Fruit fly (Drosophila melanogaster) whole organism, embryonic: ENCODE measurements around the gene CG43447.

Experiments used
- ATbp ChIP-seq: fragments of 200-800 bp; sonication (Bioruptor generic); optimal IDR thresholded peaks from 2 replicates; lab custom pipeline; 2017; ENCODE audit warnings: missing biosample characterization, mild to moderate bottlenecking, missing genetic modification characterization, missing genetic modification reagents
- Bgb ChIP-seq: fragments of 200-800 bp; sonication (Bioruptor generic); IDR thresholded peaks from 2 replicates; pipeline ENCODE4 v1.3.6; 2022; ENCODE audit warnings: missing biosample characterization, missing genetic modification characterization; ENCODE audit not compliant: partially characterized antibody
- CG10267 ChIP-seq: fragments of 200-800 bp; sonication (Bioruptor generic); optimal IDR thresholded peaks from 2 replicates; lab custom pipeline; 2018; ENCODE audit warnings: missing biosample characterization, mild to moderate bottlenecking, missing genetic modification characterization, moderate library complexity
- CG10321 ChIP-seq: fragments of 200-800 bp; sonication (Bioruptor generic); IDR thresholded peaks from 2 replicates; pipeline ENCODE4 v1.3.6; 2022; ENCODE audit warnings: missing biosample characterization, missing genetic modification characterization
- CG10462 ChIP-seq: fragments of 200-800 bp; sonication (Bioruptor generic); optimal IDR thresholded peaks from 2 replicates; lab custom pipeline; 2016; ENCODE audit warnings: missing biosample characterization, missing genetic modification characterization
- CG10565 ChIP-seq: fragments of 200-800 bp; sonication (Bioruptor generic); optimal IDR thresholded peaks from 3 replicates; lab custom pipeline; 2016; ENCODE audit warnings: missing biosample characterization, mild to moderate bottlenecking, missing genetic modification characterization
- CG11247 ChIP-seq: fragments of 200-800 bp; sonication (Bioruptor generic); IDR thresholded peaks from 2 replicates; pipeline ENCODE4 v1.3.6; 2022; ENCODE audit warnings: missing biosample characterization, missing genetic modification characterization
- CG14441 ChIP-seq: fragments of 200-800 bp; sonication (Bioruptor generic); IDR thresholded peaks from 2 replicates; pipeline ENCODE4 v1.3.6; 2022; ENCODE audit warnings: missing biosample characterization, missing genetic modification characterization
- CG15011 ChIP-seq: fragments of 200-800 bp; sonication (Bioruptor generic); optimal IDR thresholded peaks from 3 replicates; lab custom pipeline; 2018; ENCODE audit warnings: missing biosample characterization, mild to moderate bottlenecking, missing genetic modification characterization
- CG1647 ChIP-seq: fragments of 200-800 bp; sonication (Bioruptor generic); optimal IDR thresholded peaks from 3 replicates; lab custom pipeline; 2016; ENCODE audit warnings: missing biosample characterization, missing genetic modification characterization
- CG16863 ChIP-seq: fragments of 200-800 bp; sonication (Bioruptor generic); optimal IDR thresholded peaks from 3 replicates; lab custom pipeline; 2016; ENCODE audit warnings: missing biosample characterization, missing genetic modification characterization
- CG18262 ChIP-seq: fragments of 200-800 bp; optimal IDR thresholded peaks from 3 replicates; lab custom pipeline; 2019; ENCODE audit warnings: missing biosample characterization, mild to moderate bottlenecking, missing genetic modification characterization, moderate library complexity
- CG34422 ChIP-seq: fragments of 200-800 bp; sonication (Bioruptor generic); IDR thresholded peaks from 3 replicates; pipeline ENCODE4 v1.3.6; 2022; ENCODE audit warnings: missing biosample characterization, missing genetic modification characterization
- CG5245 ChIP-seq: fragments of 200-800 bp; sonication (Bioruptor generic); optimal IDR thresholded peaks from 3 replicates; lab custom pipeline; 2016; ENCODE audit warnings: missing biosample characterization, missing genetic modification characterization
- CG7357 ChIP-seq: fragments of 200-800 bp; sonication (Bioruptor generic); IDR thresholded peaks from 3 replicates; pipeline ENCODE4 v1.3.6; 2022; ENCODE audit warnings: missing biosample characterization, missing genetic modification characterization
- CG7987 ChIP-seq: fragments of 200-800 bp; sonication (Bioruptor generic); optimal IDR thresholded peaks from 2 replicates; lab custom pipeline; 2018; ENCODE audit warnings: missing biosample characterization, mild to moderate bottlenecking, missing genetic modification characterization, moderate library complexity
- CG8281 ChIP-seq: fragments of 200-800 bp; sonication (Bioruptor generic); optimal IDR thresholded peaks from 2 replicates; lab custom pipeline; 2018; ENCODE audit warnings: missing biosample characterization, mild to moderate bottlenecking, missing genetic modification characterization, moderate library complexity
- CG8765 ChIP-seq: fragments of 200-800 bp; sonication (Bioruptor generic); IDR thresholded peaks from 2 replicates; pipeline ENCODE4 v1.3.6; 2022; ENCODE audit warnings: missing biosample characterization, missing genetic modification characterization
- Chrac-16 ChIP-seq: fragments of 200-800 bp; sonication (Bioruptor generic); optimal IDR thresholded peaks from 3 replicates; lab custom pipeline; 2016; ENCODE audit warnings: missing biosample characterization, missing genetic modification characterization
- CoRest ChIP-seq: fragments of 200-800 bp; sonication (Bioruptor generic); optimal IDR thresholded peaks from 3 replicates; lab custom pipeline; 2018; ENCODE audit warnings: missing biosample characterization, mild to moderate bottlenecking, missing genetic modification characterization, moderate library complexity
- Dp ChIP-seq: fragments of 200-800 bp; sonication (Bioruptor generic); optimal IDR thresholded peaks from 2 replicates; lab custom pipeline; 2018; ENCODE audit warnings: missing biosample characterization, mild to moderate bottlenecking, missing genetic modification characterization, moderate library complexity
- Eip74EF ChIP-seq, 2 experiments: fragments of 200-800 bp in 1 of 2; fragments of >200 bp in 1 of 2; sonication (Bioruptor generic) in 1 of 2; optimal IDR thresholded peaks; 2 replicates each; lab custom pipeline; 2017 to 2019; ENCODE audit warnings: missing biosample characterization in 2 of 2, missing genetic modification characterization in 2 of 2, mild to moderate bottlenecking in 1 of 2, moderate library complexity in 1 of 2
- Fer2 ChIP-seq: fragments of 200-800 bp; sonication (Bioruptor generic); optimal IDR thresholded peaks from 2 replicates; lab custom pipeline; 2018; ENCODE audit warnings: missing biosample characterization, mild to moderate bottlenecking, missing genetic modification characterization, moderate library complexity
- HLHmδ ChIP-seq: fragments of 200-800 bp; sonication (Bioruptor generic); optimal IDR thresholded peaks from 2 replicates; lab custom pipeline; 2018; ENCODE audit warnings: missing biosample characterization, mild to moderate bottlenecking, missing genetic modification characterization, moderate library complexity
- Lpt ChIP-seq: fragments of >200 bp; optimal IDR thresholded peaks from 2 replicates; lab custom pipeline; 2018; ENCODE audit warnings: missing biosample characterization, missing genetic modification characterization
- MESR4 ChIP-seq: fragments of 200-800 bp; sonication (Bioruptor generic); optimal IDR thresholded peaks from 2 replicates; lab custom pipeline; 2018; ENCODE audit warnings: missing biosample characterization, mild to moderate bottlenecking, missing genetic modification characterization, moderate library complexity
- Optix ChIP-seq: fragments of 200-800 bp; sonication (Bioruptor generic); IDR thresholded peaks from 3 replicates; pipeline ENCODE4 v1.3.6; 2022; ENCODE audit warnings: missing biosample characterization, missing genetic modification characterization
- Poxn ChIP-seq: fragments of 200-800 bp; sonication (Bioruptor generic); IDR thresholded peaks from 2 replicates; pipeline ENCODE4 v1.3.6; 2022; ENCODE audit warnings: missing biosample characterization, missing genetic modification characterization
- Rfx ChIP-seq: fragments of 200-800 bp; sonication (Bioruptor generic); IDR thresholded peaks from 2 replicates; pipeline ENCODE4 v1.3.6; 2022; ENCODE audit warnings: missing biosample characterization, missing genetic modification characterization
- Sin3A ChIP-seq: fragments of >200 bp; optimal IDR thresholded peaks from 2 replicates; lab custom pipeline; 2018
- TFAM ChIP-seq: fragments of 200-800 bp; sonication (Bioruptor generic); optimal IDR thresholded peaks from 2 replicates; lab custom pipeline; 2017; ENCODE audit warnings: missing biosample characterization, missing genetic modification characterization, inconsistent platforms
- Usf ChIP-seq: fragments of 200-800 bp; sonication (Bioruptor generic); optimal IDR thresholded peaks from 2 replicates; lab custom pipeline; 2017; ENCODE audit warnings: missing genotype, missing biosample characterization, missing genetic modification characterization
- ab ChIP-seq: fragments of 200-800 bp; sonication (Bioruptor generic); optimal IDR thresholded peaks from 2 replicates; lab custom pipeline; 2016; ENCODE audit warnings: missing biosample characterization, missing genetic modification characterization
- ac ChIP-seq: fragments of 200-800 bp; sonication (Bioruptor generic); optimal IDR thresholded peaks from 3 replicates; lab custom pipeline; 2017; ENCODE audit warnings: missing biosample characterization, mild to moderate bottlenecking, missing genetic modification characterization
- ato ChIP-seq: fragments of 200-800 bp; sonication (Bioruptor generic); IDR thresholded peaks from 2 replicates; pipeline ENCODE4 v1.3.6; 2022; ENCODE audit warnings: missing biosample characterization, missing genetic modification characterization; ENCODE audit not compliant: partially characterized antibody
- corto ChIP-seq: fragments of 200-800 bp; sonication (Bioruptor generic); optimal IDR thresholded peaks from 2 replicates; lab custom pipeline; 2016; ENCODE audit warnings: missing biosample characterization, mild to moderate bottlenecking, missing genetic modification characterization, moderate library complexity
- disco-r ChIP-seq: fragments of 200-800 bp; sonication (Bioruptor generic); optimal IDR thresholded peaks from 2 replicates; lab custom pipeline; 2016; ENCODE audit warnings: missing biosample characterization, missing genetic modification characterization
- dysf ChIP-seq: fragments of 200-800 bp; sonication (Bioruptor generic); IDR thresholded peaks from 3 replicates; pipeline ENCODE4 v1.3.6; 2022; ENCODE audit warnings: missing biosample characterization, missing genetic modification characterization
- gcm2 ChIP-seq: fragments of 200-800 bp; sonication (Bioruptor generic); optimal IDR thresholded peaks from 2 replicates; lab custom pipeline; 2016; ENCODE audit warnings: missing biosample characterization, missing genetic modification characterization
- kay ChIP-seq: fragments of 200-800 bp; sonication (Bioruptor generic); optimal IDR thresholded peaks from 2 replicates; lab custom pipeline; 2016; ENCODE audit warnings: missing biosample characterization, missing genetic modification characterization
- lilli ChIP-seq: fragments of 200-800 bp; sonication (Bioruptor generic); optimal IDR thresholded peaks from 3 replicates; lab custom pipeline; 2016; ENCODE audit warnings: missing biosample characterization, missing genetic modification characterization
- nmo ChIP-seq: fragments of 200-800 bp; sonication (Bioruptor generic); optimal IDR thresholded peaks from 2 replicates; lab custom pipeline; 2018; ENCODE audit warnings: missing biosample characterization, mild to moderate bottlenecking, missing genetic modification characterization, moderate library complexity
- pb ChIP-seq: fragments of 200-800 bp; sonication (Bioruptor generic); optimal IDR thresholded peaks from 3 replicates; lab custom pipeline; 2016; ENCODE audit warnings: missing biosample characterization, missing genetic modification characterization
- pita ChIP-seq: fragments of 200-800 bp; sonication (Bioruptor generic); optimal IDR thresholded peaks from 2 replicates; lab custom pipeline; 2017; ENCODE audit warnings: missing biosample characterization, mild to moderate bottlenecking, missing genetic modification characterization
- pnt ChIP-seq: fragments of 200-800 bp; sonication (Bioruptor generic); optimal IDR thresholded peaks from 3 replicates; lab custom pipeline; 2016; ENCODE audit warnings: missing biosample characterization, missing genetic modification characterization
- ro ChIP-seq: fragments of 200-800 bp; sonication (Bioruptor generic); IDR thresholded peaks from 2 replicates; pipeline ENCODE4 v1.3.6; 2022; ENCODE audit warnings: missing biosample characterization, missing genetic modification characterization
- sc ChIP-seq, 3 experiments: fragments of >200 bp in 2 of 3; fragments of 200-800 bp in 1 of 3; sonication (Bioruptor generic) in 1 of 3; optimal IDR thresholded peaks; 2 replicates in 2 of 3; 3 replicates in 1 of 3; lab custom pipeline; 2017; ENCODE audit warnings: mild to moderate bottlenecking in 1 of 3, missing biosample characterization in 1 of 3, missing genetic modification characterization in 1 of 3, missing genetic modification reagents in 1 of 3
- sens ChIP-seq: fragments of 200-800 bp; sonication (Bioruptor generic); peaks from one replicate; lab custom pipeline; 2016; ENCODE audit warnings: missing biosample characterization, missing genetic modification characterization
- sim ChIP-seq: fragments of 200-800 bp; sonication (Bioruptor generic); IDR thresholded peaks from 2 replicates; pipeline ENCODE4 v1.3.6; 2022; ENCODE audit warnings: missing biosample characterization, missing genetic modification characterization
- vnd ChIP-seq: fragments of 200-800 bp; sonication (Bioruptor generic); IDR thresholded peaks from 3 replicates; pipeline ENCODE4 v1.3.6; 2022; ENCODE audit warnings: missing biosample characterization, missing genetic modification characterization; ENCODE audit not compliant: partially characterized antibody
- zen2 ChIP-seq: fragments of 200-800 bp; sonication (Bioruptor generic); IDR thresholded peaks from 3 replicates; pipeline ENCODE4 v1.3.6; 2022; ENCODE audit warnings: missing biosample characterization, missing genetic modification characterization; ENCODE audit not compliant: partially characterized antibody

Gene CG43447

dm6 chr3R:27407049-27407448 lies 33.1 kb upstream of the CG43447 start (continued):
- TF ChIP-seq gcm2 (GFP tag; lab: Kevin White, UChicago) (peak; percentile 4), ro (GFP tag; lab: Robert Waterston, UW) (peak; percentile 39; the same call in 1 of the 2 replicates), Usf (peak; percentile 42), kay (no peak), CG1647 (GFP tag; lab: Kevin White, UChicago) (peak; percentile 6), CG18262 (no peak), CG14441 (peak; percentile 87), CG8281 (peak; percentile 33), Poxn (GFP tag; lab: Robert Waterston, UW) (peak; percentile 76; the same call in 1 of the 2 replicates), zen2 (no peak), dysf (GFP tag; lab: Robert Waterston, UW) (peak; percentile 90), CG10321 (no peak), ATbp (GFP tag; lab: Kevin White, UChicago) (peak; percentile 44), Rfx (GFP tag; lab: Robert Waterston, UW) (peak; percentile 96), Bgb (no peak), CoRest (tag; lab: Kevin White, UChicago) (peak; percentile 79), sens (peak; percentile 78), CG16863 (peak; percentile 57), corto (GFP tag; lab: Kevin White, UChicago) (no peak), CG10565 (GFP tag; lab: Kevin White, UChicago) (no peak), CG15011 (GFP tag; lab: Kevin White, UChicago) (peak; percentile 23), CG10462 (no peak), CG10267 (tag; lab: Kevin White, UChicago) (peak; percentile 29), MESR4 (no peak), CG7357 (GFP tag; lab: Robert Waterston, UW) (peak; percentile 71), lilli (GFP tag; lab: Kevin White, UChicago) (peak; percentile 83), nmo (GFP tag; lab: Kevin White, UChicago) (peak; percentile 69), Fer2 (peak; percentile 71), CG7987 (GFP tag; lab: Kevin White, UChicago) (peak; percentile 3), HLHmδ (GFP tag; lab: Kevin White, UChicago) (no peak), CG5245 (GFP tag; lab: Kevin White, UChicago) (peak; percentile 10), CG11247 (peak; percentile 84), sc (optimal IDR thresholded peaks at IDR 0.05; lab: Kevin White, UChicago) (no peak), sc (GFP tag; optimal IDR thresholded peaks at IDR 0.05; lab: Kevin White, UChicago) (no peak), CG8765 (GFP tag; lab: Robert Waterston, UW) (peak; percentile 33; the same call in 1 of the 2 replicates), disco-r (peak; percentile 29), ab (GFP tag; lab: Kevin White, UChicago) (peak; percentile 31), ato (GFP tag; lab: Robert Waterston, UW) (no peak), CG34422 (GFP tag; lab: Robert Waterston, UW) (peak; percentile 76), Lpt (GFP tag; lab: Kevin White, UChicago) (no peak), Optix (GFP tag; lab: Robert Waterston, UW) (peak; percentile 42; the same call in 1 of the 3 replicates), pb (GFP tag; lab: Kevin White, UChicago) (no peak), Sin3A (lab: Kevin White, UChicago) (no peak), TFAM (GFP tag; lab: Kevin White, UChicago) (no peak), ac (GFP tag; lab: Kevin White, UChicago) (no peak), Dp (no peak), sim (GFP tag; lab: Robert Waterston, UW) (no peak), Eip74EF (GFP tag; optimal IDR thresholded peaks at IDR 0.05; lab: Kevin White, UChicago) (peak in 1 of 2 experiments; percentile 38), pita (GFP tag; lab: Kevin White, UChicago) (no peak), pnt (GFP tag; lab: Kevin White, UChicago) (peak; percentile 46), vnd (no peak), Chrac-16 (GFP tag; lab: Kevin White, UChicago) (peak; percentile 63)
